Worm (Caenorhabditis elegans) whole organism, L4 larva: ENCODE measurements around the gene dop-6.

ENCODE experiments used
- aha-1 ChIP-seq: fragments of 150-350 bp; peaks from one replicate; lab custom pipeline; 2014; ENCODE audit warnings: missing biosample characterization, missing genetic modification characterization
- ama-1 ChIP-seq: fragments of 150-350 bp; optimal IDR thresholded peaks from 2 replicates; lab custom pipeline; 2014; ENCODE audit warnings: inconsistent platforms, mixed read lengths
- ceh-28 ChIP-seq: fragments of 150-350 bp; optimal IDR thresholded peaks from 2 replicates; lab custom pipeline; 2014; ENCODE audit warnings: missing biosample characterization, missing genetic modification reagents, missing genetic modification characterization
- fos-1 ChIP-seq: fragments of 150-350 bp; optimal IDR thresholded peaks from 2 replicates; lab custom pipeline; 2014; ENCODE audit warnings: missing biosample characterization, missing genetic modification characterization
- mdl-1 ChIP-seq, 2 experiments: fragments of 150-350 bp in 1 of 2; sonication (generic microtip) in 1 of 2; optimal IDR thresholded peaks; 2 replicates each; lab custom pipeline; 2014 to 2017; ENCODE audit warnings: missing biosample characterization in 2 of 2, missing genetic modification characterization in 2 of 2
- mdt-29 ChIP-seq: fragments of 200-800 bp; sonication (Bioruptor generic); IDR thresholded peaks from 2 replicates; pipeline ENCODE4 v1.3.6; 2022; ENCODE audit warnings: missing genetic modification reagents, missing genetic modification characterization, missing compliant biosample characterization
- nhr-11 ChIP-seq: fragments of 150-350 bp; optimal IDR thresholded peaks from 2 replicates; lab custom pipeline; 2014; ENCODE audit warnings: missing biosample characterization, missing genetic modification characterization
- nhr-237 ChIP-seq: sonication (generic microtip); optimal IDR thresholded peaks from 2 replicates; lab custom pipeline; 2017; ENCODE audit warnings: missing biosample characterization, missing genetic modification characterization
- nhr-76 ChIP-seq: fragments of 150-350 bp; optimal IDR thresholded peaks from 2 replicates; lab custom pipeline; 2014; ENCODE audit warnings: missing biosample characterization, missing genetic modification characterization
- nhr-77 ChIP-seq: fragments of 150-350 bp; optimal IDR thresholded peaks from 2 replicates; lab custom pipeline; 2014; ENCODE audit warnings: missing biosample characterization, missing genetic modification characterization
- pqm-1 ChIP-seq: sonication (generic microtip); optimal IDR thresholded peaks from 2 replicates; lab custom pipeline; 2017; ENCODE audit warnings: missing biosample characterization, missing genetic modification characterization
- skn-1 ChIP-seq: fragments of 150-350 bp; optimal IDR thresholded peaks from 2 replicates; lab custom pipeline; 2014; ENCODE audit warnings: missing biosample characterization, missing genetic modification characterization

- TF ChIP-seq nhr-11 (tag; lab: Kevin White, UChicago) (no peak), mdt-29 (no peak), nhr-237 (tag; lab: Kevin White, UChicago) (no peak), nhr-77 (tag; lab: Kevin White, UChicago) (no peak), skn-1 (tag; lab: Kevin White, UChicago) (no peak), fos-1 (tag; lab: Kevin White, UChicago) (no peak), ceh-28 (tag; lab: Kevin White, UChicago) (no peak), nhr-76 (tag; lab: Kevin White, UChicago) (no peak), ama-1 (lab: Kevin White, UChicago) (no peak), mdl-1 (tag; optimal IDR thresholded peaks at IDR 0.05; lab: Kevin White, UChicago) (no peak), aha-1 (tag; lab: Kevin White, UChicago) (no peak), pqm-1 (no peak)
Observed at ce11 chrX:4306861-4307260, 13.8 kb upstream of the dop-6 start, which contains the start of gene pqn-15.
